Fruit fly (Drosophila melanogaster): ENCODE data around the gene Ir7b.

Gene Ir7b

dm6 chrX:7888386-7889024 lies 21.7 kb upstream of the Ir7b start, which contains the start of gene Acat1 (continued):
- TF ChIP-seq lab (GFP tag; optimal IDR thresholded peaks at IDR 0.05): peak; percentile 72
- TF ChIP-seq Stat92E (GFP tag; optimal IDR thresholded peaks at IDR 0.05): no peak
- no peak for TF ChIP-seq odd (GFP tag; optimal IDR thresholded peaks at IDR 0.05)
- no peak for TF ChIP-seq ap (GFP tag; IDR thresholded peaks at IDR 0.05)
- no peak for TF ChIP-seq CG7928 (GFP tag; optimal IDR thresholded peaks at IDR 0.05)
- no peak for TF ChIP-seq lov (optimal IDR thresholded peaks at IDR 0.05)
- no peak for TF ChIP-seq lov (GFP tag; IDR thresholded peaks at IDR 0.05)
- TF ChIP-seq Dfd (GFP tag; optimal IDR thresholded peaks at IDR 0.05): no peak
- peak; percentile 56 for TF ChIP-seq Xbp1 (GFP tag; optimal IDR thresholded peaks at IDR 0.05)
- TF ChIP-seq fd102C (GFP tag; optimal IDR thresholded peaks at IDR 0.05): no peak
- TF ChIP-seq dan (GFP tag; IDR thresholded peaks at IDR 0.05): no peak
- no peak for TF ChIP-seq Bdp1 (GFP tag; optimal IDR thresholded peaks at IDR 0.05)
- no peak for TF ChIP-seq da (GFP tag; optimal IDR thresholded peaks at IDR 0.05)
- TF ChIP-seq CG5180 (GFP tag; optimal IDR thresholded peaks at IDR 0.05): no peak
- TF ChIP-seq CG4707 (GFP tag; optimal IDR thresholded peaks at IDR 0.05): no peak
- peak; percentile 87 for TF ChIP-seq stwl (tag; optimal IDR thresholded peaks at IDR 0.05)
- no peak for TF ChIP-seq Poxn (GFP tag; IDR thresholded peaks at IDR 0.05)
- peak; percentile 90 for TF ChIP-seq CG10267 (tag; optimal IDR thresholded peaks at IDR 0.05)
- TF ChIP-seq Gsc (GFP tag; IDR thresholded peaks at IDR 0.05): no peak
- TF ChIP-seq sima (GFP tag; optimal IDR thresholded peaks at IDR 0.05): no peak
- TF ChIP-seq CG2202 (tag; optimal IDR thresholded peaks at IDR 0.05): peak; percentile 35
- TF ChIP-seq trh (GFP tag; optimal IDR thresholded peaks at IDR 0.05): no peak
- TF ChIP-seq CG11504 (tag; optimal IDR thresholded peaks at IDR 0.05): no peak
- no peak for TF ChIP-seq CG14667 (GFP tag; IDR thresholded peaks at IDR 0.05)
- no peak for TF ChIP-seq CG10274 (GFP tag; optimal IDR thresholded peaks at IDR 0.05)
- peak; percentile 15 for TF ChIP-seq Six4 (GFP tag; optimal IDR thresholded peaks at IDR 0.05)
- TF ChIP-seq phol (tag; optimal IDR thresholded peaks at IDR 0.05): peak; percentile 64
- no peak for TF ChIP-seq Hand (GFP tag; optimal IDR thresholded peaks at IDR 0.05)
- no peak for TF ChIP-seq croc (GFP tag; conservative IDR thresholded peaks at IDR 0.05)
- no peak for TF ChIP-seq CG4404 (GFP tag; IDR thresholded peaks at IDR 0.05)
- no peak for TF ChIP-seq CG2889 (GFP tag; IDR thresholded peaks at IDR 0.05)
- TF ChIP-seq gt (GFP tag; IDR thresholded peaks at IDR 0.05): no peak
- no peak for TF ChIP-seq Trl (optimal IDR thresholded peaks at IDR 0.05)
- peak; percentile 52 for TF ChIP-seq Trl (GFP tag; optimal IDR thresholded peaks at IDR 0.05)
- TF ChIP-seq fd3F (GFP tag; optimal IDR thresholded peaks at IDR 0.05): no peak
- no peak for TF ChIP-seq CG7963 (GFP tag; IDR thresholded peaks at IDR 0.05; ENCODE audit: partially characterized antibody)
- peak; percentile 72; the same call in 2 of the 3 replicates for TF ChIP-seq CG11456 (GFP tag; IDR thresholded peaks at IDR 0.05)
- TF ChIP-seq ash1 (GFP tag; optimal IDR thresholded peaks at IDR 0.05): no peak
- no peak for TF ChIP-seq CTCF (GFP tag; optimal IDR thresholded peaks at IDR 0.05)
- TF ChIP-seq hb (GFP tag; IDR thresholded peaks at IDR 0.05; ENCODE audit: partially characterized antibody): no peak
- no peak for TF ChIP-seq CG2129 (GFP tag; IDR thresholded peaks at IDR 0.05; ENCODE audit: partially characterized antibody)
- peak; percentile 59 for TF ChIP-seq Hmr (GFP tag; optimal IDR thresholded peaks at IDR 0.05)
- TF ChIP-seq CG6654 (GFP tag; optimal IDR thresholded peaks at IDR 0.05): no peak
- TF ChIP-seq CG11723 (GFP tag; optimal IDR thresholded peaks at IDR 0.05): no peak
- TF ChIP-seq CG30403 (GFP tag; optimal IDR thresholded peaks at IDR 0.05): peak; percentile 71
- TF ChIP-seq CG12299 (tag; optimal IDR thresholded peaks at IDR 0.05): peak; percentile 8
- TF ChIP-seq Lhr (GFP tag; optimal IDR thresholded peaks at IDR 0.05): peak; percentile 27
- peak; percentile 12 for TF ChIP-seq Abd-B (GFP tag; optimal IDR thresholded peaks at IDR 0.05)
- no peak for TF ChIP-seq CG6272 (GFP tag; IDR thresholded peaks at IDR 0.05)
- TF ChIP-seq ci (GFP tag; IDR thresholded peaks at IDR 0.05): peak; percentile 76
- no peak for TF ChIP-seq Hr78 (GFP tag; optimal IDR thresholded peaks at IDR 0.05)

Measured in whole organism, embryonic.